Fruit fly (Drosophila melanogaster): ENCODE measurements around the gene CG3817.

The CG3817 gene

dm6 chr3R:14853767-14854191 lies 44.8 kb upstream of the CG3817 start (continued):
- no peak for TF ChIP-seq Doc2 (GFP tag; IDR thresholded peaks at IDR 0.05)
- no peak for TF ChIP-seq CG10565 (GFP tag; optimal IDR thresholded peaks at IDR 0.05)
- no peak for TF ChIP-seq vnd (GFP tag; IDR thresholded peaks at IDR 0.05; ENCODE audit: partially characterized antibody)
- no peak for TF ChIP-seq CG7928 (GFP tag; optimal IDR thresholded peaks at IDR 0.05)
- TF ChIP-seq CG5180 (GFP tag; optimal IDR thresholded peaks at IDR 0.05), result peak; percentile 86
- no peak for TF ChIP-seq CG7271 (tag; optimal IDR thresholded peaks at IDR 0.05)
- no peak for TF ChIP-seq Eip74EF (GFP tag; optimal IDR thresholded peaks at IDR 0.05)
- no peak for TF ChIP-seq sens-2 (GFP tag; IDR thresholded peaks at IDR 0.05)
- peak; percentile 39; the same call in 1 of the 2 replicates for TF ChIP-seq ara (GFP tag; IDR thresholded peaks at IDR 0.05)
- TF ChIP-seq Deaf1 (tag; optimal IDR thresholded peaks at IDR 0.05), result peak; percentile 87
- TF ChIP-seq CG3838 (GFP tag; optimal IDR thresholded peaks at IDR 0.05), result no peak
- TF ChIP-seq ci (GFP tag; IDR thresholded peaks at IDR 0.05), result peak; percentile 89
- TF ChIP-seq CG14667 (GFP tag; IDR thresholded peaks at IDR 0.05), result no peak
- TF ChIP-seq CG17568 (GFP tag; optimal IDR thresholded peaks at IDR 0.05), result peak; percentile 63
- TF ChIP-seq ac (GFP tag; optimal IDR thresholded peaks at IDR 0.05), result no peak
- 0 out of 3 replicates have a peak, but pooled peaks have one; percentile 10 for TF ChIP-seq HLH4C (GFP tag; IDR thresholded peaks at IDR 0.05; ENCODE audit: partially characterized antibody)
- TF ChIP-seq Six4 (GFP tag; optimal IDR thresholded peaks at IDR 0.05), result no peak
- peak; percentile 54 for TF ChIP-seq CG9932 (GFP tag; IDR thresholded peaks at IDR 0.05)
- TF ChIP-seq Dll (GFP tag; IDR thresholded peaks at IDR 0.05; ENCODE audit: partially characterized antibody), result no peak; the same call in 3 of the 4 replicates
- no peak for TF ChIP-seq CG8944 (GFP tag; optimal IDR thresholded peaks at IDR 0.05)
- TF ChIP-seq hbn (GFP tag; IDR thresholded peaks at IDR 0.05; ENCODE audit: partially characterized antibody), result no peak
- TF ChIP-seq sisA (GFP tag; IDR thresholded peaks at IDR 0.05), result no peak
- TF ChIP-seq NFAT (GFP tag; IDR thresholded peaks at IDR 0.05), result peak; percentile 56; the same call in 1 of the 2 replicates
- TF ChIP-seq bbx (GFP tag; IDR thresholded peaks at IDR 0.05; ENCODE audit: partially characterized antibody), result no peak
- TF ChIP-seq CG8388 (GFP tag; optimal IDR thresholded peaks at IDR 0.05), result no peak
- no peak for TF ChIP-seq CG10209 (GFP tag; optimal IDR thresholded peaks at IDR 0.05)
- no peak for TF ChIP-seq CkIIα-i1 (GFP tag; IDR thresholded peaks at IDR 0.05)
- TF ChIP-seq shn (GFP tag; optimal IDR thresholded peaks at IDR 0.05), result no peak
- no peak for TF ChIP-seq dm (GFP tag; optimal IDR thresholded peaks at IDR 0.05)
- peak; percentile 53 for TF ChIP-seq CG1832 (GFP tag; optimal IDR thresholded peaks at IDR 0.05)
- TF ChIP-seq CG4424 (GFP tag; optimal IDR thresholded peaks at IDR 0.05), result no peak
- TF ChIP-seq mirr (GFP tag; optimal IDR thresholded peaks at IDR 0.05), result peak; percentile 88
- TF ChIP-seq corto (GFP tag; optimal IDR thresholded peaks at IDR 0.05), result no peak
- TF ChIP-seq fru (optimal IDR thresholded peaks at IDR 0.05), result no peak
- no peak for TF ChIP-seq Kr (GFP tag; optimal IDR thresholded peaks at IDR 0.05)
- no peak for TF ChIP-seq Lhr (GFP tag; optimal IDR thresholded peaks at IDR 0.05)
- TF ChIP-seq CG31388 (GFP tag; optimal IDR thresholded peaks at IDR 0.05), result no peak
- no peak for TF ChIP-seq CG16815 (GFP tag; optimal IDR thresholded peaks at IDR 0.05)
- TF ChIP-seq Atf-2 (GFP tag; optimal IDR thresholded peaks at IDR 0.05), result no peak
- TF ChIP-seq Lim3 (GFP tag; IDR thresholded peaks at IDR 0.05), result no peak
- peak; percentile 11 for TF ChIP-seq MESR4 (GFP tag; optimal IDR thresholded peaks at IDR 0.05)
- TF ChIP-seq CG6813 (GFP tag; optimal IDR thresholded peaks at IDR 0.05), result peak; percentile 77
- no peak for TF ChIP-seq CG11560 (tag; IDR thresholded peaks at IDR 0.05)
- TF ChIP-seq CG7839 (tag; optimal IDR thresholded peaks at IDR 0.05), result peak; percentile 20
- no peak for TF ChIP-seq CG18619 (GFP tag; optimal IDR thresholded peaks at IDR 0.05)
- TF ChIP-seq chn (GFP tag; optimal IDR thresholded peaks at IDR 0.05), result peak; percentile 3
- no peak for TF ChIP-seq pan (optimal IDR thresholded peaks at IDR 0.05)
- TF ChIP-seq pan (GFP tag; optimal IDR thresholded peaks at IDR 0.05 in 1 of 2, IDR thresholded peaks at IDR 0.05 in 1 of 2), result no peak
- TF ChIP-seq Optix (GFP tag; IDR thresholded peaks at IDR 0.05), result no peak
- no peak for TF ChIP-seq Dip2 (GFP tag; IDR thresholded peaks at IDR 0.05)
- peak; percentile 68 for TF ChIP-seq z (GFP tag; IDR thresholded peaks at IDR 0.05)
